Worm (Caenorhabditis elegans): ENCODE data around the gene C03G5.14.

C03G5.14 gene

DNA sequence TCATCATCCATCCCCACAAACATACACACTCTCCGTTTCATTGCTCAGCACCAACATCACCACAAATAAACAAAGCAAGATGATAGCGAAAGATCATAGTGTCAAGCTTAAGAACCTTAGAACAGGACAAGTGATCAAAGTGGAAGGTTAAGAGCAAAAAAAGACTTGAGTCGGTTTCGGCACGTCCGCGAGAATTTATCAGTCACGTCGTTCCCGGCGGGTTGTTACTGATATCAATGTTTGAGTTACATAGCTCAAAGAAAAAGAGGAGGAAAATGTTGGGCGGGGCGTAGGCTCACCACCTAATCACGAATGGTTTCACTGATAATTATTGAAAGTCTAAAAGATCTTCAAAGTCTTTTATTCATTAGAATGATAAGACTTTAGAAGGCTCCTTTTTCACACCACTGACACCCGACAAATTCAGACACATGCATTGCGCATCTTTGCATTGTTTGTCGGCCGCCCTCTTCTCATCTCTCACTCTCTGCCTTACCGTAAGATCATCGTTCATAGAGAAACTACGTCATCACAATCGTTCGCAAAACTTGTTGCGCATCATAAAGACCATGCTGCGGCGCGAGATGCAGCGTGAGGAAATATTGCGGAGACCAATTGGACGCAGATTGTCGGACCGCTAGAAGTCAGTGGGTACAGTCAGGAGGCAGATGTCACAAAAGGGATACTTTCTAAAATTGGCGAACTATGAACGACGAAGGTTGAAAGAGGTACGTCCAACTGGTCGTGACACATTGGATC lies 44.5 kb upstream of the C03G5.14 start (continued):
- no peak for TF ChIP-seq mml-1 (tag; optimal IDR thresholded peaks at IDR 0.05)

- TF ChIP-seq ZK546.5 (tag; optimal IDR thresholded peaks at IDR 0.05) (no peak), nfya-1 (tag; optimal IDR thresholded peaks at IDR 0.05; ENCODE audit: insufficient read depth) (peak; percentile 41), ztf-11 (tag; optimal IDR thresholded peaks at IDR 0.05) (no peak), fkh-10 (GFP tag; optimal IDR thresholded peaks at IDR 0.05) (peak; percentile 25), tbx-2 (tag; optimal IDR thresholded peaks at IDR 0.05) (peak; percentile 6)
Measured at ce11 chrX:8479050-8479449, 42.7 kb upstream of the C03G5.14 start.

DNA sequence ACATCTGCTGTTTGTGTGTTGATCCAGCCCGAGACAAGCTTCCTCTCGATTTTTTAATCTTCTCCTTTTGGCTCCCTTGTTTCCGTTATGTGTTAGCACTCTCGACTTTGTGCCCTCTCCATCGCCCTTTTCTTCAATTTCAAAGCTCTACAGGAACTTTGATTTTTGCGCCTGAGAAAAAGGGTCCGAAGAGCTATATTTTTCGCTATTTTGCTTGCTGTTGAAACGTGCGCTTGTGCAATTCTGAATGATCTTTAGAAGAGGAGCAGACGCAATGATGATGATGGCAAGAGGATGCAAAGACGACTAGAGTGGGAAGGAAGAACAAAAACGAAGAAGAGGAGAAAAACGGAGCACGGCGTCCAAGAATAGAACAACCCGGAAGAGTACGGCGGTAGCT lies 40.0 kb upstream of the C03G5.14 start:
- TF ChIP-seq pha-4 (tag; optimal IDR thresholded peaks at IDR 0.05) (no peak), ceh-28 (tag; optimal IDR thresholded peaks at IDR 0.05) (no peak), fos-1 (tag; optimal IDR thresholded peaks at IDR 0.05) (no peak), fkh-10 (GFP tag; optimal IDR thresholded peaks at IDR 0.05) (peak; percentile 42), tbx-2 (tag; optimal IDR thresholded peaks at IDR 0.05) (no peak), nhr-67 (tag; optimal IDR thresholded peaks at IDR 0.05) (no peak), eor-1 (tag; optimal IDR thresholded peaks at IDR 0.05) (no peak), nfya-1 (tag; optimal IDR thresholded peaks at IDR 0.05; ENCODE audit: insufficient read depth) (peak; percentile 37), egl-5 (tag; optimal IDR thresholded peaks at IDR 0.05) (peak; percentile 9), R02D3.7 (tag; optimal IDR thresholded peaks at IDR 0.05) (no peak), lin-39 (tag; optimal IDR thresholded peaks at IDR 0.05) (peak; percentile 44)

ce11 chrX:8483951-8484350 lies 37.8 kb upstream of the C03G5.14 start:
- TF ChIP-seq nhr-28 (tag; optimal IDR thresholded peaks at IDR 0.05): no peak
- TF ChIP-seq ceh-28 (tag; optimal IDR thresholded peaks at IDR 0.05): no peak
- TF ChIP-seq nhr-12 (tag; optimal IDR thresholded peaks at IDR 0.05): no peak
- no peak for TF ChIP-seq ztf-4 (tag; optimal IDR thresholded peaks at IDR 0.05)
- no peak for TF ChIP-seq nhr-67 (tag; optimal IDR thresholded peaks at IDR 0.05)
- no peak for TF ChIP-seq jun-1 (tag; optimal IDR thresholded peaks at IDR 0.05)
- TF ChIP-seq ceh-16 (tag; optimal IDR thresholded peaks at IDR 0.05): no peak
- TF ChIP-seq elt-2 (tag; optimal IDR thresholded peaks at IDR 0.05): no peak
- no peak for TF ChIP-seq mdl-1 (tag; optimal IDR thresholded peaks at IDR 0.05)
- TF ChIP-seq aly-2 (tag; optimal IDR thresholded peaks at IDR 0.05): no peak
- TF ChIP-seq sea-2 (GFP tag; optimal IDR thresholded peaks at IDR 0.05): no peak
- no peak for TF ChIP-seq snpc-4 (tag; optimal IDR thresholded peaks at IDR 0.05)
- TF ChIP-seq tbx-2 (tag; optimal IDR thresholded peaks at IDR 0.05): no peak
- no peak for TF ChIP-seq zag-1 (tag; optimal IDR thresholded peaks at IDR 0.05)
- TF ChIP-seq unc-62 (GFP tag; optimal IDR thresholded peaks at IDR 0.05): no peak
- TF ChIP-seq hmg-11 (tag; optimal IDR thresholded peaks at IDR 0.05): no peak
- no peak for TF ChIP-seq elt-1 (tag; optimal IDR thresholded peaks at IDR 0.05)
- TF ChIP-seq nhr-11 (tag; optimal IDR thresholded peaks at IDR 0.05): no peak
- TF ChIP-seq daf-12 (tag; optimal IDR thresholded peaks at IDR 0.05): no peak

ce11 chrX:8485392-8485791 lies 36.3 kb upstream of the C03G5.14 start:
- TF ChIP-seq nhr-23 (tag; optimal IDR thresholded peaks at IDR 0.05) (peak; percentile 81), nhr-11 (tag; optimal IDR thresholded peaks at IDR 0.05) (no peak), nhr-43 (tag; optimal IDR thresholded peaks at IDR 0.05; ENCODE audit: poor library complexity, severe bottlenecking) (peak; percentile 92), elt-3 (tag; optimal IDR thresholded peaks at IDR 0.05) (no peak), nhr-25 (tag; optimal IDR thresholded peaks at IDR 0.05) (peak; percentile 76)

Data from whole organism, L3 larva.